Worm (Caenorhabditis elegans) whole organism, midembryonic: ENCODE data around the gene rpl-32.

Source experiments
- T22C8.4 ChIP-seq: fragments of 200-800 bp; sonication (Bioruptor generic); IDR thresholded peaks from 2 replicates; pipeline ENCODE4 v1.3.6; 2022; ENCODE audit warnings: missing genetic modification characterization, missing compliant biosample characterization
- cog-1 ChIP-seq: sonication (generic microtip); optimal IDR thresholded peaks from 2 replicates; lab custom pipeline; 2016; ENCODE audit warnings: missing genetic modification characterization, missing compliant biosample characterization
- flt-1 ChIP-seq: fragments of 200-800 bp; sonication (Bioruptor generic); IDR thresholded peaks from 2 replicates; pipeline ENCODE4 v1.3.6; 2022; ENCODE audit warnings: missing genetic modification characterization, missing compliant biosample characterization
- klf-2 ChIP-seq: fragments of 200-800 bp; sonication (Bioruptor generic); conservative IDR thresholded peaks from 2 replicates; pipeline ENCODE4 v1.3.6; 2022; ENCODE audit warnings: missing genetic modification reagents, missing genetic modification characterization, missing compliant biosample characterization
- med-1 ChIP-seq: sonication (generic microtip); optimal IDR thresholded peaks from 2 replicates; lab custom pipeline; 2017; ENCODE audit warnings: missing genetic modification characterization, mild to moderate bottlenecking, missing compliant biosample characterization, antibody characterized with exemption, missing genetic modification reagents; ENCODE audit not compliant: insufficient read depth
- ref-1 ChIP-seq: fragments of 200-800 bp; sonication (Bioruptor generic); conservative IDR thresholded peaks from 2 replicates; pipeline ENCODE4 v1.3.6; 2022; ENCODE audit warnings: missing genetic modification reagents, missing genetic modification characterization, missing compliant biosample characterization
- tab-1 ChIP-seq: fragments of 200-800 bp; sonication (Bioruptor generic); IDR thresholded peaks from 2 replicates; pipeline ENCODE4 v1.3.6; 2022; ENCODE audit warnings: missing genetic modification characterization, missing compliant biosample characterization
- ztf-23 ChIP-seq: fragments of 200-800 bp; sonication (Bioruptor generic); IDR thresholded peaks from 2 replicates; pipeline ENCODE4 v1.3.6; 2022; ENCODE audit warnings: missing genetic modification reagents, missing genetic modification characterization, missing compliant biosample characterization
- ztf-29 ChIP-seq: fragments of 200-800 bp; sonication (Bioruptor generic); IDR thresholded peaks from 2 replicates; pipeline ENCODE4 v1.3.6; 2022; ENCODE audit warnings: missing genetic modification reagents, missing genetic modification characterization, missing compliant biosample characterization

The rpl-32 gene

ce11 chrII:9063350-9063749 is 6.5 kb upstream of the rpl-32 start:
- TF ChIP-seq ztf-29 (GFP tag; lab: Robert Waterston, UW) (no peak), med-1 (GFP tag; lab: Kevin White, UChicago) (no peak), klf-2 (GFP tag; lab: Robert Waterston, UW) (no peak), cog-1 (tag; lab: Kevin White, UChicago) (no peak), ztf-23 (GFP tag; lab: Robert Waterston, UW) (no peak), T22C8.4 (GFP tag; lab: Robert Waterston, UW) (no peak), ref-1 (GFP tag; lab: Robert Waterston, UW) (no peak), tab-1 (GFP tag; lab: Robert Waterston, UW) (no peak)

ce11 chrII:9062261-9062948 is 5.5 kb upstream of the rpl-32 start:
- no peak for TF ChIP-seq ztf-23 (GFP tag; lab: Robert Waterston, UW)
- TF ChIP-seq T22C8.4 (GFP tag; lab: Robert Waterston, UW): no peak
- no peak for TF ChIP-seq ref-1 (GFP tag; lab: Robert Waterston, UW)
- TF ChIP-seq klf-2 (GFP tag; lab: Robert Waterston, UW): no peak
- TF ChIP-seq tab-1 (GFP tag; lab: Robert Waterston, UW): no peak
- no peak for TF ChIP-seq ztf-29 (GFP tag; lab: Robert Waterston, UW)
- TF ChIP-seq flt-1 (GFP tag; lab: Robert Waterston, UW): no peak
- TF ChIP-seq cog-1 (tag; lab: Kevin White, UChicago): no peak
- TF ChIP-seq med-1 (GFP tag; lab: Kevin White, UChicago): no peak

- TF ChIP-seq tab-1 (GFP tag; lab: Robert Waterston, UW) (0 out of 2 replicates have a peak, but pooled peaks have one; percentile 21), ztf-29 (GFP tag; lab: Robert Waterston, UW) (peak; percentile 7; the same call in 1 of the 2 replicates), cog-1 (tag; lab: Kevin White, UChicago) (peak; percentile 75), ztf-23 (GFP tag; lab: Robert Waterston, UW) (no peak), klf-2 (GFP tag; lab: Robert Waterston, UW) (no peak), flt-1 (GFP tag; lab: Robert Waterston, UW) (peak; percentile 29; the same call in 1 of the 2 replicates), med-1 (GFP tag; lab: Kevin White, UChicago) (no peak)
Measured at ce11 chrII:9061557-9062183, 4.8 kb upstream of the rpl-32 start.

- TF ChIP-seq flt-1 (GFP tag; lab: Robert Waterston, UW) (no peak), ztf-23 (GFP tag; lab: Robert Waterston, UW) (no peak), cog-1 (tag; lab: Kevin White, UChicago) (no peak), tab-1 (GFP tag; lab: Robert Waterston, UW) (0 out of 2 replicates have a peak, but pooled peaks have one; percentile 6)
Measured at ce11 chrII:9061099-9061498, 4.2 kb upstream of the rpl-32 start, which contains the start of gene T24B8.3. TSS of gene T24B8.3 (minus strand) at chrII:9061137.

ce11 chrII:9060332-9060840 is 3.5 kb upstream of the rpl-32 start:
- TF ChIP-seq klf-2 (GFP tag; lab: Robert Waterston, UW) (no peak), tab-1 (GFP tag; lab: Robert Waterston, UW) (peak; percentile 53; the same call in 1 of the 2 replicates), ref-1 (GFP tag; lab: Robert Waterston, UW) (no peak), flt-1 (GFP tag; lab: Robert Waterston, UW) (peak; percentile 71), cog-1 (tag; lab: Kevin White, UChicago) (peak; percentile 93), T22C8.4 (GFP tag; lab: Robert Waterston, UW) (no peak), ztf-23 (GFP tag; lab: Robert Waterston, UW) (peak; percentile 61), med-1 (GFP tag; lab: Kevin White, UChicago) (no peak), ztf-29 (GFP tag; lab: Robert Waterston, UW) (peak; percentile 75)

- no peak for TF ChIP-seq tab-1 (GFP tag; lab: Robert Waterston, UW)
- 0 out of 2 replicates have a peak, but pooled peaks have one; percentile 20 for TF ChIP-seq ztf-29 (GFP tag; lab: Robert Waterston, UW)
- no peak for TF ChIP-seq med-1 (GFP tag; lab: Kevin White, UChicago)
- TF ChIP-seq klf-2 (GFP tag; lab: Robert Waterston, UW): no peak
- TF ChIP-seq T22C8.4 (GFP tag; lab: Robert Waterston, UW): no peak
- peak; percentile 56; the same call in 1 of the 2 replicates for TF ChIP-seq flt-1 (GFP tag; lab: Robert Waterston, UW)
- no peak for TF ChIP-seq cog-1 (tag; lab: Kevin White, UChicago)
- no peak for TF ChIP-seq ztf-23 (GFP tag; lab: Robert Waterston, UW)
- TF ChIP-seq ref-1 (GFP tag; lab: Robert Waterston, UW): no peak
Measured at ce11 chrII:9059010-9059409, 2.1 kb upstream of the rpl-32 start.

- TF ChIP-seq ref-1 (GFP tag; lab: Robert Waterston, UW) (no peak), ztf-29 (GFP tag; lab: Robert Waterston, UW) (no peak), ztf-23 (GFP tag; lab: Robert Waterston, UW) (no peak), klf-2 (GFP tag; lab: Robert Waterston, UW) (no peak), cog-1 (tag; lab: Kevin White, UChicago) (no peak), flt-1 (GFP tag; lab: Robert Waterston, UW) (no peak), T22C8.4 (GFP tag; lab: Robert Waterston, UW) (no peak), med-1 (GFP tag; lab: Kevin White, UChicago) (no peak), tab-1 (GFP tag; lab: Robert Waterston, UW) (no peak)
Measured at ce11 chrII:9056215-9056819, 568 bp downstream of the rpl-32 start.

ce11 chrII:9054604-9055003 is 2.3 kb downstream of the rpl-32 start, which contains the start of gene chmp-7:
TSS of gene chmp-7 (plus strand) at chrII:9054972.
- TF ChIP-seq cog-1 (tag; lab: Kevin White, UChicago) (peak; percentile 18), flt-1 (GFP tag; lab: Robert Waterston, UW) (peak; percentile 69; the same call in 1 of the 2 replicates), T22C8.4 (GFP tag; lab: Robert Waterston, UW) (no peak), ref-1 (GFP tag; lab: Robert Waterston, UW) (no peak), tab-1 (GFP tag; lab: Robert Waterston, UW) (no peak), ztf-29 (GFP tag; lab: Robert Waterston, UW) (no peak), med-1 (GFP tag; lab: Kevin White, UChicago) (no peak), ztf-23 (GFP tag; lab: Robert Waterston, UW) (0 out of 2 replicates have a peak, but pooled peaks have one; percentile 53), klf-2 (GFP tag; lab: Robert Waterston, UW) (no peak)
